Fruit fly (Drosophila melanogaster) whole organism, embryonic: ENCODE data around the gene vvl.

Experiments
- ATbp ChIP-seq: fragments of 200-800 bp; sonication (Bioruptor generic); optimal IDR thresholded peaks from 2 replicates; lab custom pipeline; 2017; ENCODE audit warnings: missing biosample characterization, mild to moderate bottlenecking, missing genetic modification characterization, missing genetic modification reagents
- Abd-B ChIP-seq: fragments of 200-800 bp; sonication (Bioruptor generic); optimal IDR thresholded peaks from 2 replicates; lab custom pipeline; 2018; ENCODE audit warnings: missing biosample characterization, mild to moderate bottlenecking, missing genetic modification characterization, moderate library complexity
- Adf1 ChIP-seq: fragments of 200-800 bp; sonication (Bioruptor generic); IDR thresholded peaks from 2 replicates; pipeline ENCODE4 v1.3.6; 2022; ENCODE audit warnings: missing biosample characterization, missing genetic modification characterization
- Blimp-1 ChIP-seq: fragments of 200-800 bp; sonication (Bioruptor generic); optimal IDR thresholded peaks from 3 replicates; lab custom pipeline; 2018; ENCODE audit warnings: missing biosample characterization, missing genetic modification characterization, mild to moderate bottlenecking, moderate library complexity, missing genetic modification reagents
- CG10565 ChIP-seq: fragments of 200-800 bp; sonication (Bioruptor generic); optimal IDR thresholded peaks from 3 replicates; lab custom pipeline; 2016; ENCODE audit warnings: missing biosample characterization, mild to moderate bottlenecking, missing genetic modification characterization
- CG10979 ChIP-seq: fragments of 200-800 bp; sonication (Bioruptor generic); optimal IDR thresholded peaks from 2 replicates; lab custom pipeline; 2018; ENCODE audit warnings: missing biosample characterization, mild to moderate bottlenecking, missing genetic modification characterization, moderate library complexity
- CG12391 ChIP-seq: fragments of 200-800 bp; sonication (Bioruptor generic); optimal IDR thresholded peaks from 3 replicates; lab custom pipeline; 2018; ENCODE audit warnings: missing biosample characterization, mild to moderate bottlenecking, missing genetic modification characterization, moderate library complexity
- CG13424 ChIP-seq: fragments of 200-800 bp; sonication (Bioruptor generic); optimal IDR thresholded peaks from 2 replicates; lab custom pipeline; 2019; ENCODE audit warnings: missing biosample characterization, mild to moderate bottlenecking, missing genetic modification characterization, moderate library complexity
- CG17385 ChIP-seq: fragments of 200-800 bp; sonication (Bioruptor generic); optimal IDR thresholded peaks from 3 replicates; lab custom pipeline; 2018; ENCODE audit warnings: missing biosample characterization, mild to moderate bottlenecking, missing genetic modification characterization
- CG17829 ChIP-seq: fragments of 200-800 bp; optimal IDR thresholded peaks from 2 replicates; lab custom pipeline; 2019; ENCODE audit warnings: missing biosample characterization, mild to moderate bottlenecking, missing genetic modification characterization, moderate library complexity
- CG18599 ChIP-seq: fragments of 200-800 bp; sonication (Bioruptor generic); optimal IDR thresholded peaks from 3 replicates; lab custom pipeline; 2017; ENCODE audit warnings: missing biosample characterization, missing genetic modification characterization, mild to moderate bottlenecking, moderate library complexity, missing genetic modification reagents
- CG18619 ChIP-seq: fragments of 200-800 bp; sonication (Bioruptor generic); optimal IDR thresholded peaks from 3 replicates; lab custom pipeline; 2017; ENCODE audit warnings: missing biosample characterization, mild to moderate bottlenecking, missing genetic modification characterization
- CG30403 ChIP-seq: fragments of 200-800 bp; sonication (Bioruptor generic); optimal IDR thresholded peaks from 3 replicates; lab custom pipeline; 2016; ENCODE audit warnings: missing biosample characterization, missing genetic modification characterization
- CG31441 ChIP-seq: fragments of 200-800 bp; sonication (Bioruptor generic); IDR thresholded peaks from 2 replicates; pipeline ENCODE4 v1.3.6; 2022; ENCODE audit warnings: missing biosample characterization, missing genetic modification characterization
- CG6254 ChIP-seq: fragments of 200-800 bp; sonication (Bioruptor generic); optimal IDR thresholded peaks from 3 replicates; lab custom pipeline; 2017; ENCODE audit warnings: mild to moderate bottlenecking, missing biosample characterization, missing genetic modification reagents, missing genetic modification characterization
- CG6813 ChIP-seq: fragments of 200-800 bp; sonication (Bioruptor generic); optimal IDR thresholded peaks from 2 replicates; lab custom pipeline; 2017; ENCODE audit warnings: missing biosample characterization, missing genetic modification characterization, mild to moderate bottlenecking, moderate library complexity, missing genetic modification reagents
- CG8290 ChIP-seq, 3 experiments: fragments of 200-800 bp; sonication (Bioruptor generic); optimal IDR thresholded peaks; 2 replicates each; lab custom pipeline; 2016 to 2019; ENCODE audit warnings: missing biosample characterization in 3 of 3, missing genetic modification characterization in 3 of 3, mild to moderate bottlenecking in 2 of 3, moderate library complexity in 1 of 3
- CG8765 ChIP-seq: fragments of 200-800 bp; sonication (Bioruptor generic); IDR thresholded peaks from 2 replicates; pipeline ENCODE4 v1.3.6; 2022; ENCODE audit warnings: missing biosample characterization, missing genetic modification characterization
- E2f2 ChIP-seq: fragments of 200-800 bp; sonication (Bioruptor generic); IDR thresholded peaks from 2 replicates; pipeline ENCODE4 v1.3.6; 2022; ENCODE audit warnings: missing biosample characterization, missing genetic modification characterization
- ERR ChIP-seq: fragments of 200-800 bp; sonication (Bioruptor generic); optimal IDR thresholded peaks from 2 replicates; lab custom pipeline; 2016; ENCODE audit warnings: missing biosample characterization, missing genetic modification characterization
- H15 ChIP-seq: fragments of 200-800 bp; sonication (Bioruptor generic); IDR thresholded peaks from 3 replicates; pipeline ENCODE4 v1.3.6; 2022; ENCODE audit warnings: missing biosample characterization, missing genetic modification characterization
- H2.0 ChIP-seq: fragments of 200-800 bp; sonication (Bioruptor generic); IDR thresholded peaks from 2 replicates; pipeline ENCODE4 v1.3.6; 2022; ENCODE audit warnings: missing biosample characterization, missing genetic modification characterization
- HLHmδ ChIP-seq: fragments of 200-800 bp; sonication (Bioruptor generic); optimal IDR thresholded peaks from 2 replicates; lab custom pipeline; 2018; ENCODE audit warnings: missing biosample characterization, mild to moderate bottlenecking, missing genetic modification characterization, moderate library complexity
- Hmr ChIP-seq: fragments of 200-800 bp; sonication (Bioruptor generic); optimal IDR thresholded peaks from 3 replicates; lab custom pipeline; 2017; ENCODE audit warnings: mild to moderate bottlenecking, missing biosample characterization, missing genetic modification reagents, missing genetic modification characterization
- NC2β ChIP-seq: fragments of 200-800 bp; sonication (Bioruptor generic); optimal IDR thresholded peaks from 2 replicates; lab custom pipeline; 2016; ENCODE audit warnings: missing biosample characterization, missing genetic modification characterization
- Spps ChIP-seq: fragments of 200-800 bp; sonication (Bioruptor generic); optimal IDR thresholded peaks from 2 replicates; lab custom pipeline; 2018; ENCODE audit warnings: missing biosample characterization, mild to moderate bottlenecking, missing genetic modification characterization
- Ssrp ChIP-seq: fragments of 200-800 bp; sonication (Bioruptor generic); optimal IDR thresholded peaks from 2 replicates; lab custom pipeline; 2018; ENCODE audit warnings: missing biosample characterization, mild to moderate bottlenecking, missing genetic modification characterization, moderate library complexity
- Taf1 ChIP-seq: fragments of 200-800 bp; sonication (Bioruptor generic); IDR thresholded peaks from 2 replicates; pipeline ENCODE4 v1.3.6; 2022; ENCODE audit warnings: missing biosample characterization, missing genetic modification characterization
- Xbp1 ChIP-seq: fragments of 200-800 bp; sonication (Bioruptor generic); optimal IDR thresholded peaks from 3 replicates; lab custom pipeline; 2016; ENCODE audit warnings: missing biosample characterization, mild to moderate bottlenecking, missing genetic modification characterization
- ap ChIP-seq: fragments of 200-800 bp; sonication (Bioruptor generic); IDR thresholded peaks from 2 replicates; pipeline ENCODE4 v1.3.6; 2022; ENCODE audit warnings: missing biosample characterization, missing genetic modification characterization
- bigmax ChIP-seq: fragments of 200-800 bp; sonication (Bioruptor generic); optimal IDR thresholded peaks from 2 replicates; lab custom pipeline; 2018; ENCODE audit warnings: missing biosample characterization, mild to moderate bottlenecking, missing genetic modification characterization
- ci ChIP-seq: fragments of 200-800 bp; sonication (Bioruptor generic); IDR thresholded peaks from 3 replicates; pipeline ENCODE4 v1.3.6; 2022; ENCODE audit warnings: missing biosample characterization, missing genetic modification characterization
- dmrt11E ChIP-seq: fragments of 200-800 bp; sonication (Bioruptor generic); optimal IDR thresholded peaks from 3 replicates; lab custom pipeline; 2018; ENCODE audit warnings: missing biosample characterization, mild to moderate bottlenecking, missing genetic modification characterization, moderate library complexity
- gcm ChIP-seq: fragments of 200-800 bp; sonication (Bioruptor generic); optimal IDR thresholded peaks from 2 replicates; lab custom pipeline; 2019; ENCODE audit warnings: missing biosample characterization, mild to moderate bottlenecking, missing genetic modification characterization, moderate library complexity
- gsb ChIP-seq: fragments of 200-800 bp; sonication (Bioruptor generic); IDR thresholded peaks from 2 replicates; pipeline ENCODE4 v1.3.6; 2022; ENCODE audit warnings: missing biosample characterization, missing genetic modification characterization
- klu ChIP-seq: fragments of 200-800 bp; sonication (Bioruptor generic); IDR thresholded peaks from 2 replicates; pipeline ENCODE4 v1.3.6; 2022; ENCODE audit warnings: missing biosample characterization, missing genetic modification characterization
- lilli ChIP-seq: fragments of 200-800 bp; sonication (Bioruptor generic); optimal IDR thresholded peaks from 3 replicates; lab custom pipeline; 2016; ENCODE audit warnings: missing biosample characterization, missing genetic modification characterization
- nmo ChIP-seq: fragments of 200-800 bp; sonication (Bioruptor generic); optimal IDR thresholded peaks from 2 replicates; lab custom pipeline; 2018; ENCODE audit warnings: missing biosample characterization, mild to moderate bottlenecking, missing genetic modification characterization, moderate library complexity
- prd ChIP-seq, 3 experiments: fragments of >200 bp in 2 of 3; fragments of 200-800 bp in 1 of 3; sonication (Bioruptor generic) in 1 of 3; optimal IDR thresholded peaks in 2 of 3; IDR thresholded peaks in 1 of 3; 2 replicates in 2 of 3; 3 replicates in 1 of 3; pipeline versions ENCODE4 v1.3.6 to Lab custom; 2017 to 2022; ENCODE audit warnings: missing biosample characterization in 1 of 3, missing genetic modification characterization in 1 of 3
- repo ChIP-seq: fragments of 200-800 bp; sonication (Bioruptor generic); optimal IDR thresholded peaks from 2 replicates; lab custom pipeline; 2016; ENCODE audit warnings: missing biosample characterization, missing genetic modification characterization
- schlank ChIP-seq: fragments of 200-800 bp; sonication (Bioruptor generic); optimal IDR thresholded peaks from 2 replicates; lab custom pipeline; 2018; ENCODE audit warnings: missing biosample characterization, mild to moderate bottlenecking, missing genetic modification characterization
- sob ChIP-seq: fragments of 200-800 bp; sonication (Bioruptor generic); IDR thresholded peaks from 2 replicates; pipeline ENCODE4 v1.3.6; 2022; ENCODE audit warnings: missing biosample characterization, missing genetic modification characterization
- tio ChIP-seq: fragments of 200-800 bp; sonication (Bioruptor generic); optimal IDR thresholded peaks from 2 replicates; lab custom pipeline; 2017; ENCODE audit warnings: missing biosample characterization, missing genetic modification characterization, inconsistent platforms
- tll ChIP-seq, 2 experiments: fragments of 200-800 bp in 1 of 2; fragments of >200 bp in 1 of 2; sonication (Bioruptor generic) in 1 of 2; optimal IDR thresholded peaks; 2 replicates each; lab custom pipeline; 2017 to 2019; ENCODE audit warnings: missing biosample characterization in 2 of 2, missing genetic modification characterization in 2 of 2, mild to moderate bottlenecking in 1 of 2, moderate library complexity in 1 of 2
- unpg ChIP-seq: fragments of 200-800 bp; sonication (Bioruptor generic); optimal IDR thresholded peaks from 3 replicates; lab custom pipeline; 2018; ENCODE audit warnings: missing biosample characterization, mild to moderate bottlenecking, missing genetic modification characterization, moderate library complexity
- vfl ChIP-seq: fragments of 200-800 bp; sonication (Bioruptor generic); optimal IDR thresholded peaks from 2 replicates; lab custom pipeline; 2016; ENCODE audit warnings: missing biosample characterization, missing genetic modification characterization
- zen ChIP-seq: fragments of 200-800 bp; sonication (Bioruptor generic); optimal IDR thresholded peaks from 3 replicates; lab custom pipeline; 2018; ENCODE audit warnings: missing biosample characterization, mild to moderate bottlenecking, missing genetic modification characterization, moderate library complexity
- zen2 ChIP-seq: fragments of 200-800 bp; sonication (Bioruptor generic); IDR thresholded peaks from 3 replicates; pipeline ENCODE4 v1.3.6; 2022; ENCODE audit warnings: missing biosample characterization, missing genetic modification characterization; ENCODE audit not compliant: partially characterized antibody

vvl gene

DNA sequence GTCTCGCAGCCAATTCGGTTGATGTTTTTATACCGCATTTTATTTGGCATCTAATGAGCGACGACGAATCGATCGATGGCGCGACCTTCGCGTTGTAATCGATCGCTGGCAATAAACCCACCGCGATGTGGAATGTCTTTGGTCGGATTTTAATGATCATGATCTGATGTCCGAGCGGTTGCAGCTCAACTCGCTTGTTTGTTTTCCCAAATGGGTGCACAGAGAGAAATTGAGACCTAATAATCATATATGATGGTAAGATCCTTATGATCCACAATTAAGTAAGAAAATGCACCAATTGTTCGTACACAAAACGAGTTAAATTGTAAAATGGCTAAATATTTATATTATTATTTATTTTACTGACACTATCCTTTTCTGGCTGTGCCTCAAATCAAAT, 26.9 kb downstream of the vvl start (continued):
- TF ChIP-seq tll (GFP tag; optimal IDR thresholded peaks at IDR 0.05; lab: Kevin White, UChicago) (no peak), CG8290 (GFP tag; optimal IDR thresholded peaks at IDR 0.05; lab: Kevin White, UChicago) (no peak), CG8290 (tag; optimal IDR thresholded peaks at IDR 0.05; lab: Kevin White, UChicago) (peak in 1 of 2 experiments; percentile 24), ci (GFP tag; lab: Robert Waterston, UW) (peak; percentile 19; the same call in 1 of the 3 replicates), Ssrp (peak; percentile 52), CG18619 (GFP tag; lab: Kevin White, UChicago) (no peak), dmrt11E (tag; lab: Kevin White, UChicago) (peak; percentile 75), NC2β (GFP tag; lab: Kevin White, UChicago) (no peak), Hmr (GFP tag; lab: Kevin White, UChicago) (peak; percentile 0), Spps (tag; lab: Kevin White, UChicago) (peak; percentile 12), gcm (peak; percentile 10), CG8765 (GFP tag; lab: Robert Waterston, UW) (no peak), zen (peak; percentile 53), lilli (GFP tag; lab: Kevin White, UChicago) (peak; percentile 18), bigmax (GFP tag; lab: Kevin White, UChicago) (no peak), CG12391 (peak; percentile 64), ERR (GFP tag; lab: Kevin White, UChicago) (no peak), Taf1 (GFP tag; lab: Robert Waterston, UW) (no peak), CG6813 (peak; percentile 17), CG13424 (tag; lab: Kevin White, UChicago) (peak; percentile 55), schlank (tag; lab: Kevin White, UChicago) (no peak), CG17385 (GFP tag; lab: Kevin White, UChicago) (peak; percentile 40), prd (optimal IDR thresholded peaks at IDR 0.05; lab: Kevin White, UChicago) (no peak), prd (GFP tag; IDR thresholded peaks at IDR 0.05; lab: Robert Waterston, UW) (peak; percentile 77), Xbp1 (GFP tag; lab: Kevin White, UChicago) (peak; percentile 67), Blimp-1 (GFP tag; lab: Kevin White, UChicago) (peak; percentile 71), HLHmδ (GFP tag; lab: Kevin White, UChicago) (no peak), vfl (GFP tag; lab: Kevin White, UChicago) (no peak), Abd-B (peak; percentile 83), CG31441 (GFP tag; lab: Robert Waterston, UW) (peak; percentile 65), CG18599 (GFP tag; lab: Kevin White, UChicago) (no peak), nmo (peak; percentile 70), E2f2 (GFP tag; lab: Robert Waterston, UW) (0 out of 2 replicates have a peak, but pooled peaks have one; percentile 20), H15 (0 out of 3 replicates have a peak, but pooled peaks have one; percentile 45), unpg (peak; percentile 74), gsb (GFP tag; lab: Robert Waterston, UW) (no peak), ATbp (GFP tag; lab: Kevin White, UChicago) (peak; percentile 20), CG6254 (GFP tag; lab: Kevin White, UChicago) (peak; percentile 17), CG10979 (tag; lab: Kevin White, UChicago) (peak; percentile 69), sob (GFP tag; lab: Robert Waterston, UW) (peak; percentile 26; the same call in 1 of the 2 replicates), Adf1 (GFP tag; lab: Robert Waterston, UW) (no peak), CG10565 (GFP tag; lab: Kevin White, UChicago) (no peak), klu (GFP tag; lab: Robert Waterston, UW) (no peak), zen2 (GFP tag; lab: Robert Waterston, UW) (no peak), CG17829 (tag; lab: Kevin White, UChicago) (peak; percentile 71), CG30403 (peak; percentile 58), ap (GFP tag; lab: Robert Waterston, UW) (peak; percentile 43; the same call in 1 of the 2 replicates), tio (peak; percentile 5), H2.0 (GFP tag; lab: Robert Waterston, UW) (peak; percentile 34; the same call in 1 of the 2 replicates), repo (GFP tag; lab: Kevin White, UChicago) (no peak)
